Worm (Caenorhabditis elegans) whole organism, L1 larva: ENCODE data around the gene gyg-1.
A peak's percentile ranks its signal among the peaks of the same experiment; 100 is the strongest.

Experiments used
- Y116A8C.19 ChIP-seq: sonication (generic microtip); optimal IDR thresholded peaks from 2 replicates; lab custom pipeline; 2016; ENCODE audit warnings: missing compliant biosample characterization, missing genetic modification characterization, borderline replicate concordance
- aha-1 ChIP-seq: fragments of 150-350 bp; optimal IDR thresholded peaks from 2 replicates; lab custom pipeline; 2014; ENCODE audit warnings: missing biosample characterization, missing genetic modification characterization
- ama-1 ChIP-seq: fragments of 150-350 bp; optimal IDR thresholded peaks from 2 replicates; lab custom pipeline; 2014
- blmp-1 ChIP-seq: fragments of 150-350 bp; optimal IDR thresholded peaks from 2 replicates; lab custom pipeline; 2014; ENCODE audit warnings: missing biosample characterization, missing genetic modification characterization
- ceh-82 ChIP-seq, 3 experiments: fragments of 150-350 bp in 1 of 3; sonication (generic microtip) in 2 of 3; optimal IDR thresholded peaks; 2 replicates each; lab custom pipeline; 2014 to 2017; ENCODE audit warnings: missing biosample characterization in 3 of 3, missing genetic modification characterization in 3 of 3
- dpl-1 ChIP-seq, 3 experiments: fragments of 150-350 bp in 2 of 3; sonication (generic microtip) in 1 of 3; optimal IDR thresholded peaks; 2 replicates each; lab custom pipeline; 2014 to 2017; ENCODE audit warnings: missing biosample characterization in 3 of 3, missing genetic modification characterization in 3 of 3, missing genetic modification reagents in 3 of 3
- dsc-1 ChIP-seq: sonication (generic microtip); optimal IDR thresholded peaks from 2 replicates; lab custom pipeline; 2016; ENCODE audit warnings: mild to moderate bottlenecking, missing genetic modification characterization, missing compliant biosample characterization
- efl-1 ChIP-seq, 4 experiments: fragments of 150-350 bp; optimal IDR thresholded peaks in 3 of 4; peaks in 1 of 4; 1 replicate in 1 of 4; 2 replicates in 3 of 4; lab custom pipeline; 2014; ENCODE audit warnings: missing biosample characterization in 2 of 4, missing genetic modification characterization in 2 of 4, missing genetic modification reagents in 2 of 4
- elt-2 ChIP-seq: sonication (generic microtip); optimal IDR thresholded peaks from 2 replicates; lab custom pipeline; 2016; ENCODE audit warnings: missing genetic modification characterization, mild to moderate bottlenecking, inconsistent platforms, missing compliant biosample characterization, missing genetic modification reagents
- elt-3 ChIP-seq, 6 experiments: fragments of 150-350 bp in 1 of 6; sonication (generic microtip); optimal IDR thresholded peaks; 2 replicates each; lab custom pipeline; 2017 to 2018; ENCODE audit warnings: missing biosample characterization in 6 of 6, missing genetic modification characterization in 6 of 6, inconsistent platforms in 1 of 6
- fkh-10 ChIP-seq: sonication (generic microtip); optimal IDR thresholded peaks from 2 replicates; lab custom pipeline; 2017; ENCODE audit warnings: missing biosample characterization, missing genetic modification reagents, missing genetic modification characterization
- fkh-4 ChIP-seq: sonication (generic microtip); optimal IDR thresholded peaks from 2 replicates; lab custom pipeline; 2016; ENCODE audit warnings: missing compliant biosample characterization, missing genetic modification characterization, borderline replicate concordance
- fkh-8 ChIP-seq: sonication (generic microtip); optimal IDR thresholded peaks from 2 replicates; lab custom pipeline; 2016; ENCODE audit warnings: mild to moderate bottlenecking, missing genetic modification characterization, missing compliant biosample characterization
- hlh-17 ChIP-seq: fragments of 200-800 bp; sonication (Bioruptor generic); optimal IDR thresholded peaks from 2 replicates; lab custom pipeline; 2018; ENCODE audit warnings: missing genetic modification characterization, mild to moderate bottlenecking, missing compliant biosample characterization, moderate library complexity, borderline replicate concordance
- hlh-4 ChIP-seq: sonication (generic microtip); optimal IDR thresholded peaks from 2 replicates; lab custom pipeline; 2016; ENCODE audit warnings: mild to moderate bottlenecking, missing genetic modification characterization, missing compliant biosample characterization
- isw-1 ChIP-seq: fragments of 200-800 bp; sonication (Bioruptor generic); IDR thresholded peaks from 2 replicates; pipeline ENCODE4 v1.3.6; 2022; ENCODE audit warnings: missing genetic modification characterization, missing compliant biosample characterization
- jun-1 ChIP-seq: fragments of 150-350 bp; optimal IDR thresholded peaks from 2 replicates; lab custom pipeline; 2014; ENCODE audit warnings: missing biosample characterization, missing genetic modification reagents, missing genetic modification characterization
- lin-14 ChIP-seq: fragments of 200-800 bp; sonication (Bioruptor generic); optimal IDR thresholded peaks from 2 replicates; lab custom pipeline; 2018; ENCODE audit warnings: mild to moderate bottlenecking, missing genetic modification characterization, moderate library complexity, missing compliant biosample characterization
- lin-35 ChIP-seq, 2 experiments: fragments of 150-350 bp; optimal IDR thresholded peaks; 2 replicates each; lab custom pipeline; 2014; ENCODE audit warnings: missing biosample characterization in 2 of 2, missing genetic modification characterization in 2 of 2, missing genetic modification reagents in 2 of 2
- lin-39 ChIP-seq: fragments of 150-350 bp; optimal IDR thresholded peaks from 2 replicates; lab custom pipeline; 2014; ENCODE audit warnings: missing biosample characterization, missing genetic modification reagents, missing genetic modification characterization
- lir-3 ChIP-seq: sonication (generic microtip); optimal IDR thresholded peaks from 2 replicates; lab custom pipeline; 2016; ENCODE audit warnings: mild to moderate bottlenecking, missing genetic modification characterization, moderate library complexity, missing compliant biosample characterization; ENCODE audit not compliant: poor library complexity
- lsy-2 ChIP-seq, 2 experiments: fragments of 150-350 bp; optimal IDR thresholded peaks; 2 replicates each; lab custom pipeline; 2014; ENCODE audit warnings: missing biosample characterization in 2 of 2, missing genetic modification characterization in 2 of 2
- mab-9 ChIP-seq: fragments of 200-800 bp; sonication (Bioruptor generic); IDR thresholded peaks from 2 replicates; pipeline ENCODE4 v1.3.6; 2022; ENCODE audit warnings: missing genetic modification reagents, missing genetic modification characterization, missing compliant biosample characterization
- mdl-1 ChIP-seq, 2 experiments: fragments of 150-350 bp; optimal IDR thresholded peaks; 2 replicates each; lab custom pipeline; 2014 to 2017; ENCODE audit warnings: missing biosample characterization in 2 of 2, missing genetic modification characterization in 2 of 2, inconsistent platforms in 1 of 2
- mef-2 ChIP-seq: fragments of 150-350 bp; optimal IDR thresholded peaks from 2 replicates; lab custom pipeline; 2014; ENCODE audit warnings: missing biosample characterization, missing genetic modification characterization
- nhr-19 ChIP-seq: fragments of 200-800 bp; sonication (Bioruptor generic); conservative IDR thresholded peaks from 2 replicates; pipeline ENCODE4 v1.3.6; 2022; ENCODE audit warnings: missing genetic modification characterization, missing compliant biosample characterization
- nhr-20 ChIP-seq: sonication (generic microtip); optimal IDR thresholded peaks from 2 replicates; lab custom pipeline; 2016; ENCODE audit warnings: mild to moderate bottlenecking, missing genetic modification characterization, missing compliant biosample characterization
- nhr-28 ChIP-seq: fragments of 150-350 bp; optimal IDR thresholded peaks from 2 replicates; lab custom pipeline; 2014; ENCODE audit warnings: missing biosample characterization, missing genetic modification characterization
- nhr-47 ChIP-seq: sonication (generic microtip); optimal IDR thresholded peaks from 2 replicates; lab custom pipeline; 2016; ENCODE audit warnings: mild to moderate bottlenecking, missing genetic modification characterization, moderate library complexity, missing compliant biosample characterization
- nhr-71 ChIP-seq: sonication (generic microtip); optimal IDR thresholded peaks from 2 replicates; lab custom pipeline; 2016; ENCODE audit warnings: mild to moderate bottlenecking, missing genetic modification characterization, moderate library complexity, missing compliant biosample characterization
- nhr-85 ChIP-seq: sonication (generic microtip); peaks from one replicate; lab custom pipeline; 2016; ENCODE audit warnings: missing genetic modification characterization, inconsistent platforms, missing compliant biosample characterization
- nhr-90 ChIP-seq: sonication (generic microtip); optimal IDR thresholded peaks from 2 replicates; lab custom pipeline; 2016; ENCODE audit warnings: mild to moderate bottlenecking, missing genetic modification characterization, missing compliant biosample characterization; ENCODE audit not compliant: poor library complexity
- pag-3 ChIP-seq: sonication (generic microtip); optimal IDR thresholded peaks from 2 replicates; lab custom pipeline; 2017; ENCODE audit warnings: missing genetic modification characterization, mild to moderate bottlenecking, missing compliant biosample characterization, antibody characterized with exemption, borderline replicate concordance; ENCODE audit not compliant: insufficient read depth
- pqm-1 ChIP-seq: sonication (generic microtip); optimal IDR thresholded peaks from 3 replicates; lab custom pipeline; 2017; ENCODE audit warnings: missing biosample characterization, missing genetic modification characterization
- rnt-1 ChIP-seq: sonication (generic microtip); optimal IDR thresholded peaks from 2 replicates; lab custom pipeline; 2016; ENCODE audit warnings: mild to moderate bottlenecking, missing genetic modification characterization, moderate library complexity, missing compliant biosample characterization
- snu-23 ChIP-seq: sonication (generic microtip); optimal IDR thresholded peaks from 2 replicates; lab custom pipeline; 2016; ENCODE audit warnings: missing genetic modification characterization, missing compliant biosample characterization
- sup-37 ChIP-seq: fragments of 200-800 bp; sonication (Bioruptor generic); optimal IDR thresholded peaks from 2 replicates; lab custom pipeline; 2018; ENCODE audit warnings: mild to moderate bottlenecking, missing genetic modification characterization, missing compliant biosample characterization
- swsn-7 ChIP-seq: sonication (generic microtip); optimal IDR thresholded peaks from 2 replicates; lab custom pipeline; 2016; ENCODE audit warnings: missing genetic modification characterization, missing compliant biosample characterization
- unc-86 ChIP-seq: sonication (generic microtip); optimal IDR thresholded peaks from 2 replicates; lab custom pipeline; 2016; ENCODE audit warnings: missing genetic modification characterization, missing compliant biosample characterization
- unc-98 ChIP-seq: fragments of 200-800 bp; sonication (Bioruptor generic); IDR thresholded peaks from 2 replicates; pipeline ENCODE4 v1.3.6; 2022; ENCODE audit warnings: missing genetic modification characterization, missing compliant biosample characterization
- ztf-11 ChIP-seq, 2 experiments: sonication (generic microtip); optimal IDR thresholded peaks; 2 replicates each; lab custom pipeline; 2016 to 2017; ENCODE audit warnings: missing genetic modification characterization in 2 of 2, missing biosample characterization in 1 of 2, missing compliant biosample characterization in 1 of 2

gyg-1 gene

DNA sequence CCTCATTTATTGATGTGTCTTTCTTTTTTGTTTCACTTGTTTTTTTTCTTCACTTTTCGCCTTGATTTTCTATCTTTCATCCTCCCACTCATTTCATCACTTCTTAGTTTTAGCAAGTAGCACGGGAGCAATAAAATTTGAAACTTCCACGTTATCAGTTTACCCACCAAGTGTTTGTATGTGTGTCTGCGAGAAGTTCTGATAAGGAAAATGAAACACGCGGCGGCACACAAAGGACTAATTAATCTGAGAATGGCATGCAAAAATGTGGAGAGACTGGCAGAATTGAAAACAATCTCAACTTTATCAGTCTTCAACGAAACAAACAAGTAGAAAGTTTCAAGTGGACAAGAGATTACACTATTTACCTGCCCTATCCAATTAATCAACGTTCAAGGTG lies 3.2 kb upstream of the gyg-1 start:
- TF ChIP-seq elt-3 (tag; optimal IDR thresholded peaks at IDR 0.05; lab: Kevin White, UChicago): peak in 2 of 6 experiments; percentile 45 to 58
- TF ChIP-seq elt-2 (tag; lab: Kevin White, UChicago): peak; percentile 95
- TF ChIP-seq mef-2 (tag; lab: Kevin White, UChicago): no peak
- peak; percentile 9 for TF ChIP-seq blmp-1 (tag; lab: Kevin White, UChicago)
- no peak for TF ChIP-seq hlh-4 (tag; lab: Kevin White, UChicago)
- TF ChIP-seq efl-1 (optimal IDR thresholded peaks at IDR 0.05; lab: Kevin White, UChicago): no peak
- TF ChIP-seq efl-1 (GFP tag; optimal IDR thresholded peaks at IDR 0.05 in 1 of 2; lab: Kevin White, UChicago): peak in 1 of 2 experiments; percentile 11
- no peak for TF ChIP-seq lin-39 (tag; lab: Kevin White, UChicago)
- peak in 1 of 2 experiments; percentile 58 for TF ChIP-seq lin-35 (GFP tag; optimal IDR thresholded peaks at IDR 0.05; lab: Kevin White, UChicago)
- TF ChIP-seq pag-3 (tag; lab: Kevin White, UChicago): peak; percentile 84
- TF ChIP-seq lin-14 (GFP tag; lab: Kevin White, UChicago): peak; percentile 76
- TF ChIP-seq lsy-2 (tag; optimal IDR thresholded peaks at IDR 0.05; lab: Kevin White, UChicago): peak in 1 of 2 experiments; percentile 13
- TF ChIP-seq mdl-1 (tag; optimal IDR thresholded peaks at IDR 0.05; lab: Kevin White, UChicago): peak in 1 of 2 experiments; percentile 58
- TF ChIP-seq nhr-71: peak; percentile 47
- TF ChIP-seq nhr-20 (tag; lab: Kevin White, UChicago): peak; percentile 38
- peak; percentile 23; the same call in 1 of the 2 replicates for TF ChIP-seq nhr-19 (GFP tag; lab: Robert Waterston, UW)
- peak; percentile 88 for TF ChIP-seq pqm-1 (tag; lab: Kevin White, UChicago)
- TF ChIP-seq jun-1 (tag; lab: Kevin White, UChicago): peak; percentile 44
- TF ChIP-seq hlh-17 (GFP tag; lab: Kevin White, UChicago): no peak

DNA sequence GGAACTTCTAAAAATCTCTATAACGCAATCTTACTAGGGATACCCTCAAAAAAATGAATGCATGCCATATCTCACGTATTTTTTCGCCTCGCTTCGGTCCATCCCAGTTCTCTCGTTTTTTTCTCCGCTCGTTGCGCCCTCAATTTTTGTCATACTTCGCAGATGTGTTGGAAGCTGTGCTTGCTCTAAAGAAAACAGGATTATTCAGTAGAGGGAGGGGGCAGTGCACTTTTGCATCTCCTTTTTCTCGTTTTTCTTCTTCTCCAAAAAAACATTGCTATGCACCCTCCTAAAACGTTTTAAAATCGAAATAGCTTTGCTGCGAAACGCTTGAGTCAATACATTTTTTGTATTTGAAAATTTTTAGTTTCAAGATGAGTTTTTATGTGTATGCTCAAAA lies 1.9 kb upstream of the gyg-1 start:
- TF ChIP-seq swsn-7 (tag; lab: Kevin White, UChicago): no peak
- TF ChIP-seq fkh-10 (GFP tag; lab: Kevin White, UChicago): peak; percentile 55
- TF ChIP-seq lin-14 (GFP tag; lab: Kevin White, UChicago): peak; percentile 75
- peak; percentile 22 for TF ChIP-seq dsc-1 (tag; lab: Kevin White, UChicago)
- TF ChIP-seq unc-98 (GFP tag; lab: Robert Waterston, UW): no peak
- TF ChIP-seq, all 84 proteins: peak for 3

DNA sequence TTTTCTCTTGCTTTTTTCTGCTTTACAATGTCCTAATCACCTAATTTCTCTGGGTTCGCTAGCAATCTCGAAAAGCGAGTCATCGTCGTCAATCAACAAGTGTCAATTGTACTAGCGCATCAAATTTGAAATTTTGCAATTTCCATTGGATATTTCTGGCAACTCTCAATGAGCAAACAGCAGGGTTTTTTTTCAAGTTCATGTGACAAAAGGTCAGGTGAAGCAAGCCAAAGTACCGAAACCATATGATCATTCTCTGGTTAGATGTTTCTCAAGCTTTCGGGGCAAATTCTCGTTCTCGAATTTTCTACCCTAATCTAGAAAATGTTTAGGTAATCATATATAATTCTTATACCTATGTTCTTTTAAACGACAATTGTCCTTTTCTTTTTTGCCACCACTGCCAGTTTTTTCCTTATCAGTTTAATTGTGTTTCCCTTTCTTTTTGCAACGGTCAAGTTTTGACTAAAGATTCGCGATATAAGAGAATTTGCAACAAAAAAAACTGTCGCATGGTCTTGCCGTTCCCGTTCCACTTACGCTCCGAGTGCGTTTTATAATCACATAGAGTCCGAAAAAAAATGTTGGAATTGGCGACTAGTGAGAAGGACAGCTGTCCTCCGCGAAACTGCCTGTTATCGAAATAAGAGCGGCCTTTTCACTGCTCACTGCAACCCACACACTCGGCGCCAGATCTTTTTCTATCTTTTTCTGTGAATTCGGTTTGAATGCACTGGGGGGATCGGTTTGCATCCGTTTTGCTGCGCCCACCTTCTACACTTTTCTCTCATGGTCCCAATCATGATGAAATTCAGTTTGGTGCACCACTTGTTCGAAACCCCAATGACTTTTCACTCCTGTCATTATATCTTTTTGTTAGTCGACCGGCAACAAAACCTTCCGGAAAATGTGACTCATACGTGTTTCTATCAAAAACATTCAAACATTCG lies 858 bp upstream of the gyg-1 start:
- peak; percentile 32 for TF ChIP-seq snu-23 (GFP tag; lab: Kevin White, UChicago)
- TF ChIP-seq sup-37: no peak
- no peak for TF ChIP-seq aha-1 (tag; lab: Kevin White, UChicago)
- TF ChIP-seq dpl-1 (GFP tag; optimal IDR thresholded peaks at IDR 0.05; lab: Kevin White, UChicago): no peak
- TF ChIP-seq nhr-85 (tag; lab: Kevin White, UChicago): no peak
- no peak for TF ChIP-seq nhr-47 (tag; lab: Kevin White, UChicago)
- TF ChIP-seq efl-1 (optimal IDR thresholded peaks at IDR 0.05; lab: Kevin White, UChicago): no peak
- TF ChIP-seq efl-1 (GFP tag; optimal IDR thresholded peaks at IDR 0.05 in 1 of 2; lab: Kevin White, UChicago): peak in 1 of 2 experiments; percentile 91
- peak; percentile 77 for TF ChIP-seq rnt-1 (tag; lab: Kevin White, UChicago)
- peak; percentile 12 for TF ChIP-seq nhr-20 (tag; lab: Kevin White, UChicago)
- no peak for TF ChIP-seq fkh-4 (tag; lab: Kevin White, UChicago)
- no peak for TF ChIP-seq nhr-28
- no peak for TF ChIP-seq lin-35 (GFP tag; optimal IDR thresholded peaks at IDR 0.05; lab: Kevin White, UChicago)
- TF ChIP-seq isw-1 (GFP tag; lab: Robert Waterston, UW): no peak
- no peak for TF ChIP-seq unc-86 (tag; lab: Kevin White, UChicago)
- TF ChIP-seq mdl-1 (tag; optimal IDR thresholded peaks at IDR 0.05; lab: Kevin White, UChicago): peak in 1 of 2 experiments; percentile 19
- no peak for TF ChIP-seq pag-3 (tag; lab: Kevin White, UChicago)
- peak in 1 of 2 experiments; percentile 43 for TF ChIP-seq lsy-2 (tag; optimal IDR thresholded peaks at IDR 0.05; lab: Kevin White, UChicago)
- no peak for TF ChIP-seq lir-3 (tag; lab: Kevin White, UChicago)
- peak; percentile 15 for TF ChIP-seq dsc-1 (tag; lab: Kevin White, UChicago)
- no peak for TF ChIP-seq Y116A8C.19 (tag; lab: Kevin White, UChicago)
- TF ChIP-seq hlh-17 (GFP tag; lab: Kevin White, UChicago): no peak
- peak; percentile 46 for TF ChIP-seq blmp-1 (tag; lab: Kevin White, UChicago)
- TF ChIP-seq nhr-19 (GFP tag; lab: Robert Waterston, UW): peak; percentile 46; the same call in 1 of the 2 replicates
- no peak for TF ChIP-seq ztf-11 (tag; optimal IDR thresholded peaks at IDR 0.05; lab: Kevin White, UChicago)
- no peak for TF ChIP-seq ama-1 (lab: Kevin White, UChicago)
- TF ChIP-seq fkh-8 (tag; lab: Kevin White, UChicago): no peak
- TF ChIP-seq pqm-1 (tag; lab: Kevin White, UChicago): no peak
- no peak for TF ChIP-seq nhr-90 (tag; lab: Kevin White, UChicago)
- peak; percentile 61 for TF ChIP-seq nhr-71
- TF ChIP-seq mab-9 (GFP tag; lab: Robert Waterston, UW): no peak
- no peak for TF ChIP-seq ceh-82 (tag; optimal IDR thresholded peaks at IDR 0.05; lab: Kevin White, UChicago)
